Fruit fly (Drosophila melanogaster) whole organism, pupa: Measurements from ENCODE around the gene Fatp1.
A peak's percentile ranks its signal among the peaks of the same experiment; 100 is the strongest.

Experiments
- CG10348 ChIP-seq: fragments of 200-800 bp; sonication (Bioruptor generic); IDR thresholded peaks from 2 replicates; pipeline ENCODE4 v1.3.6; 2022; ENCODE audit warnings: missing biosample characterization, missing genetic modification characterization
- CG12605 ChIP-seq: fragments of 200-800 bp; sonication (Bioruptor generic); IDR thresholded peaks from 2 replicates; pipeline ENCODE4 v1.3.6; 2022; ENCODE audit warnings: missing biosample characterization, missing genetic modification characterization
- CG13204 ChIP-seq: fragments of 200-800 bp; sonication (Bioruptor generic); optimal IDR thresholded peaks from 2 replicates; lab custom pipeline; 2018; ENCODE audit warnings: missing biosample characterization, mild to moderate bottlenecking, missing genetic modification characterization, moderate library complexity
- CG14655 ChIP-seq: fragments of 200-800 bp; sonication (Bioruptor generic); optimal IDR thresholded peaks from 3 replicates; lab custom pipeline; 2017; ENCODE audit warnings: mild to moderate bottlenecking, missing biosample characterization, missing genetic modification reagents, missing genetic modification characterization
- CG15710 ChIP-seq: fragments of 200-800 bp; sonication (Bioruptor generic); optimal IDR thresholded peaks from 2 replicates; lab custom pipeline; 2018; ENCODE audit warnings: missing biosample characterization, mild to moderate bottlenecking, missing genetic modification characterization, moderate library complexity
- CG17806 ChIP-seq: fragments of 200-800 bp; sonication (Bioruptor generic); optimal IDR thresholded peaks from 2 replicates; lab custom pipeline; 2018; ENCODE audit warnings: missing biosample characterization, mild to moderate bottlenecking, missing genetic modification characterization, moderate library complexity
- CG32121 ChIP-seq: fragments of 200-800 bp; sonication (Bioruptor generic); IDR thresholded peaks from 2 replicates; pipeline ENCODE4 v1.3.6; 2022; ENCODE audit warnings: missing biosample characterization, missing genetic modification characterization
- CG34367 ChIP-seq: fragments of 200-800 bp; sonication (Bioruptor generic); optimal IDR thresholded peaks from 2 replicates; lab custom pipeline; 2018; ENCODE audit warnings: missing biosample characterization, mild to moderate bottlenecking, missing genetic modification characterization
- CG4496 ChIP-seq: fragments of 200-800 bp; sonication (Bioruptor generic); IDR thresholded peaks from 3 replicates; pipeline ENCODE4 v1.3.6; 2022; ENCODE audit warnings: missing biosample characterization, missing genetic modification characterization
- CG8159 ChIP-seq: fragments of 200-800 bp; sonication (Bioruptor generic); optimal IDR thresholded peaks from 3 replicates; lab custom pipeline; 2018; ENCODE audit warnings: missing biosample characterization, mild to moderate bottlenecking, missing genetic modification characterization, moderate library complexity
- CG8301 ChIP-seq: fragments of 200-800 bp; sonication (Bioruptor generic); optimal IDR thresholded peaks from 2 replicates; lab custom pipeline; 2018; ENCODE audit warnings: missing biosample characterization, mild to moderate bottlenecking, missing genetic modification characterization
- CG9948 ChIP-seq: fragments of 200-800 bp; sonication (Bioruptor generic); optimal IDR thresholded peaks from 2 replicates; lab custom pipeline; 2018; ENCODE audit warnings: missing biosample characterization, mild to moderate bottlenecking, missing genetic modification characterization, moderate library complexity
- D1 ChIP-seq: fragments of 200-800 bp; sonication (Bioruptor generic); optimal IDR thresholded peaks from 2 replicates; lab custom pipeline; 2018; ENCODE audit warnings: missing biosample characterization, mild to moderate bottlenecking, missing genetic modification characterization, moderate library complexity
- EcR ChIP-seq: fragments of 200-800 bp; sonication (Bioruptor generic); optimal IDR thresholded peaks from 3 replicates; lab custom pipeline; 2019; ENCODE audit warnings: missing biosample characterization, missing genetic modification characterization, mild to moderate bottlenecking, moderate library complexity, missing genetic modification reagents
- Ets98B ChIP-seq: fragments of 200-800 bp; sonication (Bioruptor generic); IDR thresholded peaks from 2 replicates; pipeline ENCODE4 v1.3.6; 2022; ENCODE audit warnings: missing biosample characterization, missing genetic modification characterization
- Pif1A ChIP-seq: fragments of 200-800 bp; sonication (Bioruptor generic); optimal IDR thresholded peaks from 3 replicates; lab custom pipeline; 2016; ENCODE audit warnings: missing biosample characterization, missing genetic modification characterization
- Pif1B ChIP-seq: fragments of 200-800 bp; sonication (Bioruptor generic); optimal IDR thresholded peaks from 3 replicates; lab custom pipeline; 2016; ENCODE audit warnings: missing biosample characterization, missing genetic modification characterization
- Snoo ChIP-seq: fragments of 200-800 bp; sonication (Bioruptor generic); optimal IDR thresholded peaks from 3 replicates; lab custom pipeline; 2017; ENCODE audit warnings: missing biosample characterization, mild to moderate bottlenecking, missing genetic modification characterization, inconsistent platforms
- fd96Ca ChIP-seq: fragments of 200-800 bp; sonication (Bioruptor generic); IDR thresholded peaks from 3 replicates; pipeline ENCODE4 v1.3.6; 2022; ENCODE audit warnings: missing biosample characterization, missing genetic modification characterization
- gl ChIP-seq: fragments of 200-800 bp; sonication (Bioruptor generic); optimal IDR thresholded peaks from 2 replicates; lab custom pipeline; 2018; ENCODE audit warnings: missing biosample characterization, mild to moderate bottlenecking, missing genetic modification characterization
- rn ChIP-seq: fragments of 200-800 bp; sonication (Bioruptor generic); IDR thresholded peaks from 2 replicates; pipeline ENCODE4 v1.3.6; 2022; ENCODE audit warnings: missing biosample characterization, missing genetic modification characterization

Fatp1 gene

dm6 chr2L:10517085-10517484, at the start of gene Fatp1, which contains the start of gene Lrr47:
Gene Fatp1 (minus strand): TSS chr2L:10517218.
Gene Lrr47 (plus strand): TSS chr2L:10517335.
- peak; percentile 9; the same call in 1 of the 2 replicates for TF ChIP-seq CG12605
- no peak for TF ChIP-seq fd96Ca (GFP tag; lab: Robert Waterston, UW)
- TF ChIP-seq CG8159 (tag; lab: Kevin White, UChicago), result peak; percentile 8

- peak; percentile 31 for TF ChIP-seq CG17806 (tag; lab: Kevin White, UChicago)
- no peak for TF ChIP-seq CG4496 (GFP tag; lab: Robert Waterston, UW)
- peak; percentile 0 for TF ChIP-seq Pif1B (GFP tag; lab: Kevin White, UChicago)
- TF ChIP-seq Snoo (tag; lab: Kevin White, UChicago), result peak; percentile 21
- TF ChIP-seq CG34367 (tag; lab: Kevin White, UChicago), result peak; percentile 24
- TF ChIP-seq CG12605, result no peak
- peak; percentile 3 for TF ChIP-seq CG14655
- TF ChIP-seq gl, result peak; percentile 0
- TF ChIP-seq CG9948 (tag; lab: Kevin White, UChicago), result peak; percentile 18
- no peak for TF ChIP-seq CG32121 (GFP tag; lab: Robert Waterston, UW)
- no peak for TF ChIP-seq fd96Ca (GFP tag; lab: Robert Waterston, UW)
- TF ChIP-seq Pif1A (GFP tag; lab: Kevin White, UChicago), result peak; percentile 9
- peak; percentile 43 for TF ChIP-seq CG15710
- peak; percentile 60 for TF ChIP-seq CG8159 (tag; lab: Kevin White, UChicago)
- TF ChIP-seq, all 21 proteins: peak for 10
These were observed 48.7 kb upstream of the Fatp1 start for dm6 chr2L:10565674-10566073.

dm6 chr2L:10555269-10555668, 38.3 kb upstream of the Fatp1 start:
- 0 out of 3 replicates have a peak, but pooled peaks have one; percentile 7 for TF ChIP-seq fd96Ca (GFP tag; lab: Robert Waterston, UW)
- no peak for TF ChIP-seq CG10348 (GFP tag; lab: Robert Waterston, UW)
- TF ChIP-seq CG13204 (GFP tag; lab: Kevin White, UChicago), result no peak
- no peak for TF ChIP-seq CG9948 (tag; lab: Kevin White, UChicago)
- TF ChIP-seq Ets98B (GFP tag; lab: Robert Waterston, UW), result no peak

- TF ChIP-seq Ets98B (GFP tag; lab: Robert Waterston, UW) (no peak), EcR (no peak), Pif1A (GFP tag; lab: Kevin White, UChicago) (no peak), Snoo (tag; lab: Kevin White, UChicago) (no peak), CG14655 (no peak), CG10348 (GFP tag; lab: Robert Waterston, UW) (no peak), CG9948 (tag; lab: Kevin White, UChicago) (no peak), rn (GFP tag; lab: Robert Waterston, UW) (no peak), CG13204 (GFP tag; lab: Kevin White, UChicago) (no peak), CG8159 (tag; lab: Kevin White, UChicago) (no peak), CG8301 (no peak)
These were observed 37.7 kb upstream of the Fatp1 start for dm6 chr2L:10554676-10555075.

- no peak for TF ChIP-seq CG13204 (GFP tag; lab: Kevin White, UChicago)
- no peak for TF ChIP-seq gl
- no peak for TF ChIP-seq Pif1A (GFP tag; lab: Kevin White, UChicago)
- no peak for TF ChIP-seq CG8301
- TF ChIP-seq CG10348 (GFP tag; lab: Robert Waterston, UW), result no peak
- TF ChIP-seq CG9948 (tag; lab: Kevin White, UChicago), result no peak
- no peak for TF ChIP-seq CG14655
- no peak for TF ChIP-seq CG32121 (GFP tag; lab: Robert Waterston, UW)
- TF ChIP-seq Snoo (tag; lab: Kevin White, UChicago), result no peak
- no peak for TF ChIP-seq CG4496 (GFP tag; lab: Robert Waterston, UW)
- no peak for TF ChIP-seq Pif1B (GFP tag; lab: Kevin White, UChicago)
These were observed 36.7 kb upstream of the Fatp1 start for dm6 chr2L:10553692-10554091.

dm6 chr2L:10552807-10553206, 35.8 kb upstream of the Fatp1 start:
- TF ChIP-seq fd96Ca (GFP tag; lab: Robert Waterston, UW) (no peak), D1 (tag; lab: Kevin White, UChicago) (no peak), CG10348 (GFP tag; lab: Robert Waterston, UW) (no peak), CG32121 (GFP tag; lab: Robert Waterston, UW) (no peak), rn (GFP tag; lab: Robert Waterston, UW) (no peak), CG8301 (no peak), Pif1B (GFP tag; lab: Kevin White, UChicago) (peak; percentile 7), CG34367 (tag; lab: Kevin White, UChicago) (peak; percentile 13)
- TF ChIP-seq, all 21 proteins: peak for 2

dm6 chr2L:10548814-10549423, 31.9 kb upstream of the Fatp1 start:
- TF ChIP-seq CG12605 (no peak), CG13204 (GFP tag; lab: Kevin White, UChicago) (no peak), CG9948 (tag; lab: Kevin White, UChicago) (no peak), CG15710 (no peak), fd96Ca (GFP tag; lab: Robert Waterston, UW) (no peak), rn (GFP tag; lab: Robert Waterston, UW) (no peak)
- TF ChIP-seq, all 21 proteins: peak for 0
